Worm (Caenorhabditis elegans): ENCODE results near the gene nep-1.
A peak's percentile ranks its signal among the peaks of the same experiment; 100 is the strongest.

Gene nep-1

ce11 chrII:11635745-11636161, 21.2 kb downstream of the nep-1 start (continued):
- no peak for TF ChIP-seq F26F4.8 (GFP tag; conservative IDR thresholded peaks at IDR 0.05)
- TF ChIP-seq tra-1 (GFP tag; IDR thresholded peaks at IDR 0.05) = peak; percentile 57; the same call in 1 of the 2 replicates
- no peak for TF ChIP-seq gei-8 (GFP tag; optimal IDR thresholded peaks at IDR 0.05)
- TF ChIP-seq pqm-1 (tag; optimal IDR thresholded peaks at IDR 0.05) = peak; percentile 25
- TF ChIP-seq egl-27 (tag; optimal IDR thresholded peaks at IDR 0.05) = no peak
- TF ChIP-seq nhr-76 (tag; optimal IDR thresholded peaks at IDR 0.05) = no peak
- peak; percentile 32 for TF ChIP-seq dpl-1 (GFP tag; optimal IDR thresholded peaks at IDR 0.05)
- peak; percentile 74; the same call in 1 of the 2 replicates for TF ChIP-seq pha-4 (GFP tag; IDR thresholded peaks at IDR 0.05)
- peak; percentile 97 for TF ChIP-seq pha-4 (tag; optimal IDR thresholded peaks at IDR 0.05)
- TF ChIP-seq nhr-102 (tag; optimal IDR thresholded peaks at IDR 0.05) = peak; percentile 51
- no peak for TF ChIP-seq zfp-3 (GFP tag; conservative IDR thresholded peaks at IDR 0.05)
- TF ChIP-seq F49E8.2 (tag; optimal IDR thresholded peaks at IDR 0.05; ENCODE audit: borderline replicate concordance) = no peak
- TF ChIP-seq nhr-28 (tag; optimal IDR thresholded peaks at IDR 0.05) = peak; percentile 83
- no peak for TF ChIP-seq skn-1 (tag; optimal IDR thresholded peaks at IDR 0.05)
- TF ChIP-seq spr-1 (tag; optimal IDR thresholded peaks at IDR 0.05) = peak; percentile 49
- TF ChIP-seq lir-3 (tag; optimal IDR thresholded peaks at IDR 0.05) = no peak
- TF ChIP-seq duxl-1 (tag; optimal IDR thresholded peaks at IDR 0.05; ENCODE audit: poor library complexity) = peak; percentile 56
- TF ChIP-seq zip-2 (tag; optimal IDR thresholded peaks at IDR 0.05) = no peak
- TF ChIP-seq zfp-2 (tag; optimal IDR thresholded peaks at IDR 0.05) = no peak
- TF ChIP-seq set-16 (GFP tag; IDR thresholded peaks at IDR 0.05) = peak; percentile 49
- TF ChIP-seq mdt-29 (GFP tag; IDR thresholded peaks at IDR 0.05) = no peak
- no peak for TF ChIP-seq ceh-44 (GFP tag; IDR thresholded peaks at IDR 0.05)
- no peak for TF ChIP-seq spr-3 (GFP tag; optimal IDR thresholded peaks at IDR 0.05)
- TF ChIP-seq Y5F2A.4 (GFP tag; optimal IDR thresholded peaks at IDR 0.05) = no peak
- TF ChIP-seq ceh-32 (tag; optimal IDR thresholded peaks at IDR 0.05; ENCODE audit: poor library complexity) = no peak
- TF ChIP-seq dve-1 (tag; optimal IDR thresholded peaks at IDR 0.05; ENCODE audit: insufficient read depth) = peak; percentile 89
- peak; percentile 87 for TF ChIP-seq mep-1 (tag; optimal IDR thresholded peaks at IDR 0.05)
- TF ChIP-seq lin-1 (GFP tag; IDR thresholded peaks at IDR 0.05) = 0 out of 2 replicates have a peak, but pooled peaks have one; percentile 15
- TF ChIP-seq mdl-1 (tag; optimal IDR thresholded peaks at IDR 0.05) = peak; percentile 16 to 92
- TF ChIP-seq jun-1 (tag; optimal IDR thresholded peaks at IDR 0.05) = peak; percentile 81
- peak; percentile 74 for TF ChIP-seq mes-2 (tag; optimal IDR thresholded peaks at IDR 0.05; ENCODE audit: poor library complexity, severe bottlenecking)
- no peak for TF ChIP-seq lin-29 (GFP tag; IDR thresholded peaks at IDR 0.05)
- 0 out of 2 replicates have a peak, but pooled peaks have one; percentile 28 for TF ChIP-seq snpc-1.2 (GFP tag; IDR thresholded peaks at IDR 0.05)
- TF ChIP-seq madf-5 (GFP tag; IDR thresholded peaks at IDR 0.05) = no peak
- TF ChIP-seq egl-43 (GFP tag; IDR thresholded peaks at IDR 0.05) = peak; percentile 71; the same call in 1 of the 2 replicates
- TF ChIP-seq daf-8 (GFP tag; IDR thresholded peaks at IDR 0.05) = no peak
- peak; percentile 95 for TF ChIP-seq hlh-11 (tag; optimal IDR thresholded peaks at IDR 0.05)
- peak; percentile 60; the same call in 1 of the 2 replicates for TF ChIP-seq dmd-9 (GFP tag; IDR thresholded peaks at IDR 0.05)
- no peak for TF ChIP-seq tag-97 (GFP tag; IDR thresholded peaks at IDR 0.05)
- no peak for TF ChIP-seq sdz-12 (GFP tag; optimal IDR thresholded peaks at IDR 0.05)
- no peak for TF ChIP-seq lin-15B (tag; optimal IDR thresholded peaks at IDR 0.05)
- TF ChIP-seq madf-9 (GFP tag; conservative IDR thresholded peaks at IDR 0.05) = no peak; the same call in 1 of the 2 replicates
- no peak for TF ChIP-seq nhr-42 (GFP tag; IDR thresholded peaks at IDR 0.05)
- TF ChIP-seq F37D6.2 (tag; optimal IDR thresholded peaks at IDR 0.05) = no peak
- TF ChIP-seq ZK337.2 (GFP tag; IDR thresholded peaks at IDR 0.05) = no peak
- 0 out of 2 replicates have a peak, but pooled peaks have one; percentile 4 for TF ChIP-seq lim-7 (GFP tag; IDR thresholded peaks at IDR 0.05)
- TF ChIP-seq ZK546.5 (tag; optimal IDR thresholded peaks at IDR 0.05) = no peak
- no peak for TF ChIP-seq unc-39 (tag; optimal IDR thresholded peaks at IDR 0.05)
- TF ChIP-seq nhr-48 (tag; optimal IDR thresholded peaks at IDR 0.05) = peak; percentile 92
- TF ChIP-seq F44E2.7 (GFP tag; IDR thresholded peaks at IDR 0.05) = 0 out of 2 replicates have a peak, but pooled peaks have one; percentile 21
- TF ChIP-seq lin-13 (GFP tag; optimal IDR thresholded peaks at IDR 0.05) = peak; percentile 81
